Fruit fly (Drosophila melanogaster): ENCODE results near the gene yl.

DNA sequence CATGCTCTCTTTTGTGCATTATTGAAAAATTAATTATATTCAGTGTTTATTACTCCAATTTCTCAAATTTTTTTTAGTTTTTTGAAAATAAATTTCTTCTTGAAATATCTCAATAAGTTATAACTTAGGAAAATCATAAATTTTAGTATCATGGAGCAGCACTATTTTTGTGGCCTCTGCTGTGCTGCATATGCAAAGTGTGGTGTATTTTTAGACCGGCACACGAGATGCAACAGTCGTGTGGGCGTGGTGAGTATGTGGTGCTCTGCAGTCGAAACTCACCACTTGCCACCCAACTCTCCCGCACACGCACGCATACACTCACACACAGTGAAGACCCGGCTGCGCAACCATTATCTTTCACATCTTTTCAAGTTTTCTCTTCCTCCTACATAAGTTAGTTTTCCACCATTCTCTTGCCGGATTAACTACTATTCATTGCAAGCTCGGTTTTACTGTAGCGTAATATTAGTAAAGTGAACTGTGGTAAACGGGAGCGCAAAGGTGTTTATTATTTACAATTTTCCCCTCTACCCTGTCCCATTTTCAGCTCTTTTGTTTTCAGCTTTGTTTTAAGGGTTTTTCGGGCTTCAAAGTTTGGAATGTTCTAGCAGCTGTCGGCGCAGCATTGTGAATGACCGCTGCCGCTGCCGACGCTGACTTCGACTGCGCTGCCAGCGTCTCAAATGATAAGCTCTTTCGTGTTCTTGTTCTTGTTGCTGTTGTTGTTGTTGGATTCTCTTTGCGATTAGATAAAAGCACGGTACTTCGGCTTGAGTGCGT lies 15.6 kb downstream of the yl start:
- peak; percentile 80 for TF ChIP-seq CG32121 (GFP tag; IDR thresholded peaks at IDR 0.05)
- no peak for TF ChIP-seq CG10348 (GFP tag; IDR thresholded peaks at IDR 0.05)
- peak; percentile 73 for TF ChIP-seq CG17806 (tag; optimal IDR thresholded peaks at IDR 0.05)
- TF ChIP-seq CG12605 (GFP tag; IDR thresholded peaks at IDR 0.05) = peak; percentile 72
- TF ChIP-seq CG4496 (GFP tag; IDR thresholded peaks at IDR 0.05) = peak; percentile 77
- peak; percentile 62 for TF ChIP-seq D1 (tag; optimal IDR thresholded peaks at IDR 0.05)
- TF ChIP-seq CG9948 (tag; optimal IDR thresholded peaks at IDR 0.05) = peak; percentile 63
- peak; percentile 75 for TF ChIP-seq Pif1A (GFP tag; optimal IDR thresholded peaks at IDR 0.05)
- TF ChIP-seq CG34367 (tag; optimal IDR thresholded peaks at IDR 0.05) = peak; percentile 56
- TF ChIP-seq rn (GFP tag; IDR thresholded peaks at IDR 0.05) = 0 out of 2 replicates have a peak, but pooled peaks have one; percentile 7
